Fruit fly (Drosophila melanogaster) whole organism, prepupa: Measurements from ENCODE around the gene Pp1-13C.
A peak's percentile ranks its signal among the peaks of the same experiment; 100 is the strongest.

Source experiments
- Blimp-1 ChIP-seq: fragments of 200-800 bp; sonication (Bioruptor generic); optimal IDR thresholded peaks from 3 replicates; lab custom pipeline; 2017; ENCODE audit warnings: missing biosample characterization, missing genetic modification characterization, mild to moderate bottlenecking, moderate library complexity, missing genetic modification reagents
- CG10631 ChIP-seq: fragments of 200-800 bp; sonication (Bioruptor generic); optimal IDR thresholded peaks from 2 replicates; lab custom pipeline; 2016; ENCODE audit warnings: missing biosample characterization, missing genetic modification characterization
- CG10669 ChIP-seq: fragments of 200-800 bp; sonication (Bioruptor generic); optimal IDR thresholded peaks from 3 replicates; lab custom pipeline; 2018; ENCODE audit warnings: missing biosample characterization, mild to moderate bottlenecking, missing genetic modification characterization, moderate library complexity
- CG11294 ChIP-seq: fragments of 200-800 bp; sonication (Bioruptor generic); IDR thresholded peaks from 2 replicates; pipeline ENCODE4 v1.3.6; 2022; ENCODE audit warnings: missing biosample characterization, missing genetic modification characterization
- CG11762 ChIP-seq: fragments of 200-800 bp; sonication (Bioruptor generic); optimal IDR thresholded peaks from 3 replicates; lab custom pipeline; 2016; ENCODE audit warnings: missing biosample characterization, missing genetic modification characterization; ENCODE audit not compliant: insufficient read depth
- CG11902 ChIP-seq: fragments of 200-800 bp; sonication (Bioruptor generic); optimal IDR thresholded peaks from 3 replicates; lab custom pipeline; 2016; ENCODE audit warnings: missing biosample characterization, missing genetic modification characterization
- CG15336 ChIP-seq: fragments of 200-800 bp; sonication (Bioruptor generic); IDR thresholded peaks from 2 replicates; pipeline ENCODE4 v1.3.6; 2022; ENCODE audit warnings: missing biosample characterization, missing genetic modification characterization
- CG1621 ChIP-seq: fragments of 200-800 bp; sonication (Bioruptor generic); optimal IDR thresholded peaks from 3 replicates; lab custom pipeline; 2018; ENCODE audit warnings: missing biosample characterization, mild to moderate bottlenecking, missing genetic modification characterization
- CG3032 ChIP-seq: fragments of 200-800 bp; optimal IDR thresholded peaks from 2 replicates; lab custom pipeline; 2019; ENCODE audit warnings: missing biosample characterization, mild to moderate bottlenecking, missing genetic modification characterization, moderate library complexity
- CG31627 ChIP-seq: fragments of 200-800 bp; sonication (Bioruptor generic); optimal IDR thresholded peaks from 3 replicates; lab custom pipeline; 2016; ENCODE audit warnings: missing biosample characterization, missing genetic modification characterization
- CG32006 ChIP-seq: fragments of 200-800 bp; sonication (Bioruptor generic); optimal IDR thresholded peaks from 3 replicates; lab custom pipeline; 2017; ENCODE audit warnings: missing biosample characterization, mild to moderate bottlenecking, missing genetic modification characterization
- CG34406 ChIP-seq: fragments of 200-800 bp; sonication (Bioruptor generic); optimal IDR thresholded peaks from 3 replicates; lab custom pipeline; 2016; ENCODE audit warnings: missing biosample characterization, missing genetic modification characterization
- CG3919 ChIP-seq: fragments of 200-800 bp; sonication (Bioruptor generic); optimal IDR thresholded peaks from 3 replicates; lab custom pipeline; 2016; ENCODE audit warnings: missing biosample characterization, missing genetic modification characterization
- CG4318 ChIP-seq: fragments of 200-800 bp; sonication (Bioruptor generic); optimal IDR thresholded peaks from 3 replicates; lab custom pipeline; 2017; ENCODE audit warnings: missing biosample characterization, mild to moderate bottlenecking, missing genetic modification characterization
- CG6163 ChIP-seq: fragments of 200-800 bp; sonication (Bioruptor generic); IDR thresholded peaks from 3 replicates; pipeline ENCODE4 v1.3.6; 2022; ENCODE audit warnings: missing biosample characterization, missing genetic modification characterization
- CG6276 ChIP-seq: fragments of 200-800 bp; sonication (Bioruptor generic); optimal IDR thresholded peaks from 2 replicates; lab custom pipeline; 2017; ENCODE audit warnings: missing biosample characterization, mild to moderate bottlenecking, missing genetic modification characterization
- CG6808 ChIP-seq: fragments of 200-800 bp; sonication (Bioruptor generic); optimal IDR thresholded peaks from 3 replicates; lab custom pipeline; 2017; ENCODE audit warnings: missing biosample characterization, missing genetic modification characterization, mild to moderate bottlenecking, moderate library complexity, missing genetic modification reagents
- CG6854 ChIP-seq: fragments of 200-800 bp; sonication (Bioruptor generic); optimal IDR thresholded peaks from 2 replicates; lab custom pipeline; 2017; ENCODE audit warnings: missing biosample characterization, mild to moderate bottlenecking, missing genetic modification characterization
- CG8119 ChIP-seq: fragments of 200-800 bp; sonication (Bioruptor generic); IDR thresholded peaks from 3 replicates; pipeline ENCODE4 v1.3.6; 2022; ENCODE audit warnings: missing biosample characterization, missing genetic modification characterization
- CG8319 ChIP-seq: fragments of 200-800 bp; sonication (Bioruptor generic); optimal IDR thresholded peaks from 3 replicates; lab custom pipeline; 2016; ENCODE audit warnings: missing biosample characterization, missing genetic modification characterization
- Eip75B ChIP-seq: fragments of 200-800 bp; sonication (Bioruptor generic); optimal IDR thresholded peaks from 3 replicates; lab custom pipeline; 2016; ENCODE audit warnings: missing biosample characterization, missing genetic modification characterization
- Eip78C ChIP-seq: fragments of 200-800 bp; sonication (Bioruptor generic); peaks from one replicate; lab custom pipeline; 2016; ENCODE audit warnings: missing biosample characterization, missing genetic modification characterization
- Eip93F ChIP-seq: fragments of 200-800 bp; sonication (Bioruptor generic); optimal IDR thresholded peaks from 2 replicates; lab custom pipeline; 2016; ENCODE audit warnings: missing biosample characterization, mild to moderate bottlenecking, missing genetic modification characterization
- Ets96B ChIP-seq: fragments of 200-800 bp; optimal IDR thresholded peaks from 2 replicates; lab custom pipeline; 2019; ENCODE audit warnings: missing biosample characterization, mild to moderate bottlenecking, missing genetic modification characterization, moderate library complexity
- Gug ChIP-seq: fragments of 200-800 bp; sonication (Bioruptor generic); IDR thresholded peaks from 2 replicates; pipeline ENCODE4 v1.3.6; 2022; ENCODE audit warnings: missing biosample characterization, missing genetic modification characterization
- Hr39 ChIP-seq: fragments of 200-800 bp; sonication (Bioruptor generic); optimal IDR thresholded peaks from 2 replicates; lab custom pipeline; 2016; ENCODE audit warnings: missing biosample characterization, missing genetic modification characterization
- Hr4 ChIP-seq: fragments of 200-800 bp; sonication (Bioruptor generic); optimal IDR thresholded peaks from 3 replicates; lab custom pipeline; 2016; ENCODE audit warnings: missing biosample characterization, missing genetic modification characterization
- Met ChIP-seq: fragments of 200-800 bp; sonication (Bioruptor generic); optimal IDR thresholded peaks from 3 replicates; lab custom pipeline; 2016; ENCODE audit warnings: missing biosample characterization, missing genetic modification characterization
- Smox ChIP-seq: fragments of 200-800 bp; sonication (Bioruptor generic); optimal IDR thresholded peaks from 3 replicates; lab custom pipeline; 2016; ENCODE audit warnings: missing biosample characterization, missing genetic modification characterization
- Sox102F ChIP-seq: fragments of 200-800 bp; sonication (Bioruptor generic); optimal IDR thresholded peaks from 2 replicates; lab custom pipeline; 2016; ENCODE audit warnings: missing biosample characterization, mild to moderate bottlenecking, missing genetic modification characterization
- Sox14 ChIP-seq: fragments of 200-800 bp; sonication (Bioruptor generic); optimal IDR thresholded peaks from 3 replicates; lab custom pipeline; 2016; ENCODE audit warnings: missing biosample characterization, missing genetic modification characterization
- achi ChIP-seq: fragments of 200-800 bp; sonication (Bioruptor generic); optimal IDR thresholded peaks from 3 replicates; lab custom pipeline; 2016; ENCODE audit warnings: missing biosample characterization, missing genetic modification characterization
- acj6 ChIP-seq: fragments of 200-800 bp; sonication (Bioruptor generic); optimal IDR thresholded peaks from 3 replicates; lab custom pipeline; 2016; ENCODE audit warnings: missing biosample characterization, missing genetic modification characterization
- cyc ChIP-seq: fragments of 200-800 bp; sonication (Bioruptor generic); optimal IDR thresholded peaks from 3 replicates; lab custom pipeline; 2016; ENCODE audit warnings: missing biosample characterization, missing genetic modification characterization
- dsx ChIP-seq: fragments of 200-800 bp; optimal IDR thresholded peaks from 3 replicates; lab custom pipeline; 2019; ENCODE audit warnings: missing biosample characterization, mild to moderate bottlenecking, missing genetic modification characterization, moderate library complexity; ENCODE audit not compliant: poor library complexity, severe bottlenecking
- eg ChIP-seq: fragments of 200-800 bp; sonication (Bioruptor generic); IDR thresholded peaks from 3 replicates; pipeline ENCODE4 v1.3.6; 2022; ENCODE audit warnings: missing biosample characterization, missing genetic modification characterization
- esn ChIP-seq: fragments of 200-800 bp; sonication (Bioruptor generic); optimal IDR thresholded peaks from 2 replicates; lab custom pipeline; 2016; ENCODE audit warnings: missing biosample characterization, mild to moderate bottlenecking, missing genetic modification characterization, moderate library complexity
- fd85E ChIP-seq: fragments of 200-800 bp; sonication (Bioruptor generic); optimal IDR thresholded peaks from 3 replicates; lab custom pipeline; 2016; ENCODE audit warnings: missing biosample characterization, missing genetic modification characterization
- fkh ChIP-seq: fragments of 200-800 bp; sonication (Bioruptor generic); optimal IDR thresholded peaks from 3 replicates; lab custom pipeline; 2017; ENCODE audit warnings: missing biosample characterization, mild to moderate bottlenecking, missing genetic modification characterization, moderate library complexity
- net ChIP-seq: fragments of 200-800 bp; sonication (Bioruptor generic); optimal IDR thresholded peaks from 3 replicates; lab custom pipeline; 2016; ENCODE audit warnings: missing biosample characterization, missing genetic modification characterization
- pdm3 ChIP-seq: fragments of 200-800 bp; sonication (Bioruptor generic); optimal IDR thresholded peaks from 3 replicates; lab custom pipeline; 2016; ENCODE audit warnings: missing biosample characterization, missing genetic modification characterization
- salr ChIP-seq, 2 experiments: fragments of 200-800 bp; sonication (Bioruptor generic); optimal IDR thresholded peaks; 3 replicates each; lab custom pipeline; 2016 to 2018; ENCODE audit warnings: missing biosample characterization in 2 of 2, missing genetic modification characterization in 2 of 2, mild to moderate bottlenecking in 1 of 2
- ss ChIP-seq, 2 experiments: fragments of 200-800 bp; sonication (Bioruptor generic); optimal IDR thresholded peaks; 2 replicates in 1 of 2; 3 replicates in 1 of 2; lab custom pipeline; 2017 to 2018; ENCODE audit warnings: mild to moderate bottlenecking in 2 of 2, missing biosample characterization in 2 of 2, missing genetic modification characterization in 2 of 2, moderate library complexity in 1 of 2
- svp ChIP-seq: fragments of 200-800 bp; sonication (Bioruptor generic); peaks from one replicate; lab custom pipeline; 2016; ENCODE audit warnings: missing biosample characterization, missing genetic modification characterization
- topi ChIP-seq: fragments of 200-800 bp; sonication (Bioruptor generic); optimal IDR thresholded peaks from 3 replicates; lab custom pipeline; 2016; ENCODE audit warnings: missing biosample characterization, missing genetic modification characterization

The Pp1-13C gene

dm6 chrX:15313829-15314324, 47.0 kb downstream of the Pp1-13C start:
- TF ChIP-seq Eip75B (GFP tag; lab: Kevin White, UChicago) (no peak), CG6163 (GFP tag; lab: Robert Waterston, UW) (no peak), CG31627 (GFP tag; lab: Kevin White, UChicago) (peak; percentile 25), CG11294 (peak; percentile 13; the same call in 1 of the 2 replicates), CG8119 (GFP tag; lab: Robert Waterston, UW) (0 out of 3 replicates have a peak, but pooled peaks have one; percentile 9), Sox14 (GFP tag; lab: Kevin White, UChicago) (peak; percentile 6), CG15336 (GFP tag; lab: Robert Waterston, UW) (peak; percentile 62), esn (GFP tag; lab: Kevin White, UChicago) (peak; percentile 30), Ets96B (tag; lab: Kevin White, UChicago) (peak; percentile 5), achi (peak; percentile 22), ss (GFP tag; optimal IDR thresholded peaks at IDR 0.05; lab: Kevin White, UChicago) (no peak), CG32006 (peak; percentile 63), pdm3 (GFP tag; lab: Kevin White, UChicago) (peak; percentile 12), topi (GFP tag; lab: Kevin White, UChicago) (peak; percentile 37), Hr39 (GFP tag; lab: Kevin White, UChicago) (peak; percentile 10), Gug (peak; percentile 56), Smox (GFP tag; lab: Kevin White, UChicago) (no peak), CG11762 (GFP tag; lab: Kevin White, UChicago) (no peak), Eip78C (peak; percentile 45), Blimp-1 (GFP tag; lab: Kevin White, UChicago) (no peak), eg (GFP tag; lab: Robert Waterston, UW) (peak; percentile 44; the same call in 1 of the 3 replicates), CG4318 (GFP tag; lab: Kevin White, UChicago) (no peak), svp (peak; percentile 76), Sox102F (GFP tag; lab: Kevin White, UChicago) (no peak), CG6854 (GFP tag; lab: Kevin White, UChicago) (no peak), CG10669 (GFP tag; lab: Kevin White, UChicago) (peak; percentile 16), CG10631 (GFP tag; lab: Kevin White, UChicago) (peak; percentile 34), CG1621 (tag; lab: Kevin White, UChicago) (no peak), CG34406 (GFP tag; lab: Kevin White, UChicago) (peak; percentile 31), Met (peak; percentile 29), net (no peak), fd85E (GFP tag; lab: Kevin White, UChicago) (no peak), acj6 (GFP tag; lab: Kevin White, UChicago) (peak; percentile 25), cyc (peak; percentile 8), Hr4 (GFP tag; lab: Kevin White, UChicago) (peak; percentile 13), dsx (GFP tag; lab: Kevin White, UChicago) (peak; percentile 3)
- TF ChIP-seq, all 60 proteins: peak for 24

- TF ChIP-seq Met (no peak), Gug (peak; percentile 25; the same call in 1 of the 2 replicates), eg (GFP tag; lab: Robert Waterston, UW) (peak; percentile 88), Hr4 (GFP tag; lab: Kevin White, UChicago) (no peak), Sox14 (GFP tag; lab: Kevin White, UChicago) (no peak), dsx (GFP tag; lab: Kevin White, UChicago) (no peak), CG3032 (no peak), CG6808 (no peak), CG6276 (peak; percentile 85), CG8319 (no peak), CG11902 (GFP tag; lab: Kevin White, UChicago) (no peak), CG15336 (GFP tag; lab: Robert Waterston, UW) (peak; percentile 54), esn (GFP tag; lab: Kevin White, UChicago) (no peak), Smox (GFP tag; lab: Kevin White, UChicago) (no peak), CG3919 (no peak), CG32006 (no peak), Eip93F (no peak), salr (GFP tag; optimal IDR thresholded peaks at IDR 0.05; lab: Kevin White, UChicago) (no peak), acj6 (GFP tag; lab: Kevin White, UChicago) (no peak), CG6163 (GFP tag; lab: Robert Waterston, UW) (peak; percentile 48; the same call in 1 of the 3 replicates), CG8119 (GFP tag; lab: Robert Waterston, UW) (peak; percentile 73), topi (GFP tag; lab: Kevin White, UChicago) (no peak), fkh (GFP tag; lab: Kevin White, UChicago) (no peak)
Observed at dm6 chrX:15313389-15313788, 47.5 kb downstream of the Pp1-13C start.
